Fruit fly (Drosophila melanogaster): ENCODE measurements around the gene kairos.

dm6 chrX:18297905-18298630 is 57.9 kb downstream of the kairos start:
- TF ChIP-seq CG11902 (GFP tag; optimal IDR thresholded peaks at IDR 0.05) = no peak
- TF ChIP-seq CG11762 (GFP tag; optimal IDR thresholded peaks at IDR 0.05; ENCODE audit: insufficient read depth) = no peak
- no peak for TF ChIP-seq CG16779 (tag; optimal IDR thresholded peaks at IDR 0.05)
- TF ChIP-seq lz (GFP tag; optimal IDR thresholded peaks at IDR 0.05) = no peak
- no peak for TF ChIP-seq cyc (GFP tag; optimal IDR thresholded peaks at IDR 0.05)
- no peak for TF ChIP-seq OdsH (GFP tag; optimal IDR thresholded peaks at IDR 0.05)
- TF ChIP-seq Lpt (GFP tag; optimal IDR thresholded peaks at IDR 0.05) = no peak
- no peak for TF ChIP-seq dsx (GFP tag; optimal IDR thresholded peaks at IDR 0.05; ENCODE audit: poor library complexity, severe bottlenecking)
- TF ChIP-seq ss (GFP tag; optimal IDR thresholded peaks at IDR 0.05) = no peak
- TF ChIP-seq CG8632 (GFP tag; optimal IDR thresholded peaks at IDR 0.05) = no peak
- no peak for TF ChIP-seq CG15336 (GFP tag; IDR thresholded peaks at IDR 0.05)
- TF ChIP-seq CG3919 (GFP tag; optimal IDR thresholded peaks at IDR 0.05) = no peak

All from whole organism, prepupa.